Fruit fly (Drosophila melanogaster) whole organism, pupa: ENCODE measurements around the gene disco.

Experiments used
- CG10348 ChIP-seq: fragments of 200-800 bp; sonication (Bioruptor generic); IDR thresholded peaks from 2 replicates; pipeline ENCODE4 v1.3.6; 2022; ENCODE audit warnings: missing biosample characterization, missing genetic modification characterization
- CG12605 ChIP-seq: fragments of 200-800 bp; sonication (Bioruptor generic); IDR thresholded peaks from 2 replicates; pipeline ENCODE4 v1.3.6; 2022; ENCODE audit warnings: missing biosample characterization, missing genetic modification characterization
- CG13204 ChIP-seq: fragments of 200-800 bp; sonication (Bioruptor generic); optimal IDR thresholded peaks from 2 replicates; lab custom pipeline; 2018; ENCODE audit warnings: missing biosample characterization, mild to moderate bottlenecking, missing genetic modification characterization, moderate library complexity
- CG14655 ChIP-seq: fragments of 200-800 bp; sonication (Bioruptor generic); optimal IDR thresholded peaks from 3 replicates; lab custom pipeline; 2017; ENCODE audit warnings: mild to moderate bottlenecking, missing biosample characterization, missing genetic modification reagents, missing genetic modification characterization
- CG15710 ChIP-seq: fragments of 200-800 bp; sonication (Bioruptor generic); optimal IDR thresholded peaks from 2 replicates; lab custom pipeline; 2018; ENCODE audit warnings: missing biosample characterization, mild to moderate bottlenecking, missing genetic modification characterization, moderate library complexity
- CG17806 ChIP-seq: fragments of 200-800 bp; sonication (Bioruptor generic); optimal IDR thresholded peaks from 2 replicates; lab custom pipeline; 2018; ENCODE audit warnings: missing biosample characterization, mild to moderate bottlenecking, missing genetic modification characterization, moderate library complexity
- CG32121 ChIP-seq: fragments of 200-800 bp; sonication (Bioruptor generic); IDR thresholded peaks from 2 replicates; pipeline ENCODE4 v1.3.6; 2022; ENCODE audit warnings: missing biosample characterization, missing genetic modification characterization
- CG34367 ChIP-seq: fragments of 200-800 bp; sonication (Bioruptor generic); optimal IDR thresholded peaks from 2 replicates; lab custom pipeline; 2018; ENCODE audit warnings: missing biosample characterization, mild to moderate bottlenecking, missing genetic modification characterization
- CG4496 ChIP-seq: fragments of 200-800 bp; sonication (Bioruptor generic); IDR thresholded peaks from 3 replicates; pipeline ENCODE4 v1.3.6; 2022; ENCODE audit warnings: missing biosample characterization, missing genetic modification characterization
- CG8159 ChIP-seq: fragments of 200-800 bp; sonication (Bioruptor generic); optimal IDR thresholded peaks from 3 replicates; lab custom pipeline; 2018; ENCODE audit warnings: missing biosample characterization, mild to moderate bottlenecking, missing genetic modification characterization, moderate library complexity
- CG8301 ChIP-seq: fragments of 200-800 bp; sonication (Bioruptor generic); optimal IDR thresholded peaks from 2 replicates; lab custom pipeline; 2018; ENCODE audit warnings: missing biosample characterization, mild to moderate bottlenecking, missing genetic modification characterization
- CG9948 ChIP-seq: fragments of 200-800 bp; sonication (Bioruptor generic); optimal IDR thresholded peaks from 2 replicates; lab custom pipeline; 2018; ENCODE audit warnings: missing biosample characterization, mild to moderate bottlenecking, missing genetic modification characterization, moderate library complexity
- D1 ChIP-seq: fragments of 200-800 bp; sonication (Bioruptor generic); optimal IDR thresholded peaks from 2 replicates; lab custom pipeline; 2018; ENCODE audit warnings: missing biosample characterization, mild to moderate bottlenecking, missing genetic modification characterization, moderate library complexity
- EcR ChIP-seq: fragments of 200-800 bp; sonication (Bioruptor generic); optimal IDR thresholded peaks from 3 replicates; lab custom pipeline; 2019; ENCODE audit warnings: missing biosample characterization, missing genetic modification characterization, mild to moderate bottlenecking, moderate library complexity, missing genetic modification reagents
- Ets98B ChIP-seq: fragments of 200-800 bp; sonication (Bioruptor generic); IDR thresholded peaks from 2 replicates; pipeline ENCODE4 v1.3.6; 2022; ENCODE audit warnings: missing biosample characterization, missing genetic modification characterization
- Pif1A ChIP-seq: fragments of 200-800 bp; sonication (Bioruptor generic); optimal IDR thresholded peaks from 3 replicates; lab custom pipeline; 2016; ENCODE audit warnings: missing biosample characterization, missing genetic modification characterization
- Pif1B ChIP-seq: fragments of 200-800 bp; sonication (Bioruptor generic); optimal IDR thresholded peaks from 3 replicates; lab custom pipeline; 2016; ENCODE audit warnings: missing biosample characterization, missing genetic modification characterization
- Snoo ChIP-seq: fragments of 200-800 bp; sonication (Bioruptor generic); optimal IDR thresholded peaks from 3 replicates; lab custom pipeline; 2017; ENCODE audit warnings: missing biosample characterization, mild to moderate bottlenecking, missing genetic modification characterization, inconsistent platforms
- fd96Ca ChIP-seq: fragments of 200-800 bp; sonication (Bioruptor generic); IDR thresholded peaks from 3 replicates; pipeline ENCODE4 v1.3.6; 2022; ENCODE audit warnings: missing biosample characterization, missing genetic modification characterization
- gl ChIP-seq: fragments of 200-800 bp; sonication (Bioruptor generic); optimal IDR thresholded peaks from 2 replicates; lab custom pipeline; 2018; ENCODE audit warnings: missing biosample characterization, mild to moderate bottlenecking, missing genetic modification characterization
- rn ChIP-seq: fragments of 200-800 bp; sonication (Bioruptor generic); IDR thresholded peaks from 2 replicates; pipeline ENCODE4 v1.3.6; 2022; ENCODE audit warnings: missing biosample characterization, missing genetic modification characterization

Gene disco

dm6 chrX:16216492-16216829, at the start of gene disco:
TSS of gene disco (minus strand) at chrX:16216750.
- TF ChIP-seq Snoo (tag; lab: Kevin White, UChicago): no peak

- TF ChIP-seq Pif1B (GFP tag; lab: Kevin White, UChicago): peak; percentile 51
- peak; percentile 33; the same call in 1 of the 2 replicates for TF ChIP-seq CG32121
- TF ChIP-seq Snoo (tag; lab: Kevin White, UChicago): peak; percentile 49
- peak; percentile 63 for TF ChIP-seq Pif1A (GFP tag; lab: Kevin White, UChicago)
- TF ChIP-seq CG17806 (tag; lab: Kevin White, UChicago): peak; percentile 69
- no peak for TF ChIP-seq rn
- peak; percentile 60; the same call in 2 of the 3 replicates for TF ChIP-seq fd96Ca (GFP tag; lab: Robert Waterston, UW)
- no peak for TF ChIP-seq D1 (tag; lab: Kevin White, UChicago)
- TF ChIP-seq gl (tag; lab: Kevin White, UChicago): no peak
- no peak for TF ChIP-seq CG13204 (GFP tag; lab: Kevin White, UChicago)
- 0 out of 2 replicates have a peak, but pooled peaks have one; percentile 46 for TF ChIP-seq Ets98B (GFP tag; lab: Robert Waterston, UW)
- TF ChIP-seq CG12605: peak; percentile 38; the same call in 1 of the 2 replicates
- TF ChIP-seq CG9948 (tag; lab: Kevin White, UChicago): peak; percentile 68
- peak; percentile 54 for TF ChIP-seq CG8301 (tag; lab: Kevin White, UChicago)
- TF ChIP-seq CG34367 (tag; lab: Kevin White, UChicago): peak; percentile 69
- peak; percentile 71 for TF ChIP-seq CG8159 (tag; lab: Kevin White, UChicago)
- TF ChIP-seq CG14655 (GFP tag; lab: Kevin White, UChicago): peak; percentile 59
- TF ChIP-seq CG15710 (tag; lab: Kevin White, UChicago): peak; percentile 68
- peak; percentile 52; the same call in 1 of the 3 replicates for TF ChIP-seq CG4496 (GFP tag; lab: Robert Waterston, UW)
- TF ChIP-seq CG10348 (GFP tag; lab: Robert Waterston, UW): no peak
- TF ChIP-seq EcR (GFP tag; lab: Kevin White, UChicago): no peak
These were observed 46.9 kb upstream of the disco start for dm6 chrX:16263415-16263814.

- TF ChIP-seq D1 (tag; lab: Kevin White, UChicago): peak; percentile 34
- no peak for TF ChIP-seq CG10348 (GFP tag; lab: Robert Waterston, UW)
- TF ChIP-seq Ets98B (GFP tag; lab: Robert Waterston, UW): no peak
- TF ChIP-seq CG13204 (GFP tag; lab: Kevin White, UChicago): no peak
- TF ChIP-seq EcR (GFP tag; lab: Kevin White, UChicago): no peak
These were observed 28.2 kb upstream of the disco start for dm6 chrX:16244731-16245130.

dm6 chrX:16243989-16244388, 27.4 kb upstream of the disco start:
- TF ChIP-seq CG32121: no peak
- TF ChIP-seq CG34367 (tag; lab: Kevin White, UChicago): no peak
- no peak for TF ChIP-seq CG8301 (tag; lab: Kevin White, UChicago)
- TF ChIP-seq Pif1A (GFP tag; lab: Kevin White, UChicago): no peak
- no peak for TF ChIP-seq gl (tag; lab: Kevin White, UChicago)
- no peak for TF ChIP-seq Pif1B (GFP tag; lab: Kevin White, UChicago)
- TF ChIP-seq CG15710 (tag; lab: Kevin White, UChicago): no peak
- no peak for TF ChIP-seq D1 (tag; lab: Kevin White, UChicago)

- no peak for TF ChIP-seq Ets98B (GFP tag; lab: Robert Waterston, UW)
- no peak for TF ChIP-seq D1 (tag; lab: Kevin White, UChicago)
- no peak for TF ChIP-seq Pif1B (GFP tag; lab: Kevin White, UChicago)
- TF ChIP-seq CG32121: no peak
- TF ChIP-seq CG17806 (tag; lab: Kevin White, UChicago): no peak
These were observed 25.4 kb upstream of the disco start for dm6 chrX:16241831-16242451.

dm6 chrX:16231292-16231691, 14.7 kb upstream of the disco start:
- no peak for TF ChIP-seq CG14655 (GFP tag; lab: Kevin White, UChicago)
- no peak for TF ChIP-seq D1 (tag; lab: Kevin White, UChicago)
- no peak for TF ChIP-seq Pif1B (GFP tag; lab: Kevin White, UChicago)
- TF ChIP-seq CG15710 (tag; lab: Kevin White, UChicago): no peak
- TF ChIP-seq rn: no peak
- TF ChIP-seq CG34367 (tag; lab: Kevin White, UChicago): no peak
- no peak for TF ChIP-seq Pif1A (GFP tag; lab: Kevin White, UChicago)
- no peak for TF ChIP-seq CG8301 (tag; lab: Kevin White, UChicago)
- no peak for TF ChIP-seq Ets98B (GFP tag; lab: Robert Waterston, UW)
- no peak for TF ChIP-seq gl (tag; lab: Kevin White, UChicago)
- no peak for TF ChIP-seq CG13204 (GFP tag; lab: Kevin White, UChicago)

dm6 chrX:16217518-16217869, 944 bp upstream of the disco start:
- no peak for TF ChIP-seq rn
